Fruit fly (Drosophila melanogaster): ENCODE results near the gene CG43740.

CG43740 gene

DNA sequence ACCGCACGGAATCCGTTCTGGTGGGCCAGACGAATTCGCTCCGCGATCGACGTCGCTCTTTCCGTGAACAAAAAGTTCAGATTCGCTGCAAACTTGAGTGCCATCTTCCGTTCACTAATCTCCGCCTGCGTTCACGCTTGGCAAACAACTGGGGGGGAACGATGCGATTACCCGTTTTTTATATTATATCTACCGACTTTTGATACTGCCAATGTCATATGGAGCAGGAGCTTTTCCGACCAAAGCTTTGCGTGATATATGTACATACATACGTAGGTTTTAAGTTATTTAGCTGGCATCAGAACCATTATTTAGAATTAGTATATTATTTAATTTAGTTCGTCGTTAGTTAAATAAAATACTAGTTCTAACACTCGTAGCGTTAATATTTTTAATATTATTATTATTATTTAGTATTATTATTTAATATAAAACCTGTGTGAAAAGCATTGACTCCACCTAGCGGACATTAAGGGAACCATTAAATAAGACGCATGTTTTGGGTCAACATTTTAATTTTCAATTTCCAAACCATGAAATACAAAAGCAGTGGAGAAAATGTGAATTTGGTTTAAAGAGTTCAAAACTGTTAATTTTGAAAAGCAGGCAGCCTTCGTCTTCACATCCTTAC lies 3.7 kb upstream of the CG43740 start, which contains the start of gene Gip (continued):
- TF ChIP-seq CG31224 (GFP tag; IDR thresholded peaks at IDR 0.05): no peak
- TF ChIP-seq ato (GFP tag; IDR thresholded peaks at IDR 0.05; ENCODE audit: partially characterized antibody): no peak
- no peak for TF ChIP-seq disco-r (GFP tag; optimal IDR thresholded peaks at IDR 0.05)
- TF ChIP-seq Dbx (GFP tag; IDR thresholded peaks at IDR 0.05): peak; percentile 60; the same call in 1 of the 3 replicates
- no peak for TF ChIP-seq ap (GFP tag; IDR thresholded peaks at IDR 0.05)
- TF ChIP-seq Stat92E (GFP tag; optimal IDR thresholded peaks at IDR 0.05): no peak
- TF ChIP-seq HLH54F (GFP tag; optimal IDR thresholded peaks at IDR 0.05): no peak
- no peak for TF ChIP-seq gfzf (GFP tag; optimal IDR thresholded peaks at IDR 0.05)
- no peak for TF ChIP-seq CG9437 (GFP tag; optimal IDR thresholded peaks at IDR 0.05)
- TF ChIP-seq knrl (GFP tag; IDR thresholded peaks at IDR 0.05; ENCODE audit: partially characterized antibody): no peak
- TF ChIP-seq insv (GFP tag; optimal IDR thresholded peaks at IDR 0.05): no peak
- peak; percentile 50 for TF ChIP-seq Adf1 (GFP tag; IDR thresholded peaks at IDR 0.05)
- TF ChIP-seq h (optimal IDR thresholded peaks at IDR 0.05): no peak
- TF ChIP-seq Ssrp (tag; optimal IDR thresholded peaks at IDR 0.05): no peak
- no peak for TF ChIP-seq croc (GFP tag; conservative IDR thresholded peaks at IDR 0.05)
- peak in 1 of 2 experiments; percentile 4 for TF ChIP-seq crp (GFP tag; optimal IDR thresholded peaks at IDR 0.05)
- no peak for TF ChIP-seq CG17912 (GFP tag; optimal IDR thresholded peaks at IDR 0.05)
- TF ChIP-seq inv (GFP tag; IDR thresholded peaks at IDR 0.05; ENCODE audit: partially characterized antibody): no peak
- peak; percentile 2 for TF ChIP-seq pita (GFP tag; optimal IDR thresholded peaks at IDR 0.05)
- no peak for TF ChIP-seq pfk (GFP tag; optimal IDR thresholded peaks at IDR 0.05)
- TF ChIP-seq lab (GFP tag; optimal IDR thresholded peaks at IDR 0.05): peak; percentile 2
- TF ChIP-seq dpn (GFP tag; optimal IDR thresholded peaks at IDR 0.05): no peak
- no peak for TF ChIP-seq vnd (GFP tag; IDR thresholded peaks at IDR 0.05; ENCODE audit: partially characterized antibody)
- TF ChIP-seq CG2889 (GFP tag; IDR thresholded peaks at IDR 0.05): no peak
- no peak for TF ChIP-seq gsb (GFP tag; IDR thresholded peaks at IDR 0.05)
- peak; percentile 30 for TF ChIP-seq CG6765 (GFP tag; optimal IDR thresholded peaks at IDR 0.05)
- no peak for TF ChIP-seq CG1233 (GFP tag; optimal IDR thresholded peaks at IDR 0.05)
- no peak for TF ChIP-seq run (tag; optimal IDR thresholded peaks at IDR 0.05)
- TF ChIP-seq ab (GFP tag; optimal IDR thresholded peaks at IDR 0.05): no peak
- peak; percentile 33 for TF ChIP-seq CrebB (tag; optimal IDR thresholded peaks at IDR 0.05)
- TF ChIP-seq Hr78 (GFP tag; optimal IDR thresholded peaks at IDR 0.05): peak in 1 of 2 experiments; percentile 20
- no peak for TF ChIP-seq CG10366 (GFP tag; IDR thresholded peaks at IDR 0.05)
- TF ChIP-seq Sox102F (GFP tag; optimal IDR thresholded peaks at IDR 0.05): no peak
- TF ChIP-seq CG1603 (tag; optimal IDR thresholded peaks at IDR 0.05): no peak
- no peak for TF ChIP-seq vvl (GFP tag; IDR thresholded peaks at IDR 0.05)
- no peak for TF ChIP-seq ind (GFP tag; optimal IDR thresholded peaks at IDR 0.05)
- TF ChIP-seq dmrt11E (tag; optimal IDR thresholded peaks at IDR 0.05): no peak
- 0 out of 2 replicates have a peak, but pooled peaks have one; percentile 22 for TF ChIP-seq MBD-R2 (GFP tag; IDR thresholded peaks at IDR 0.05)
- TF ChIP-seq Nf-YA (GFP tag; IDR thresholded peaks at IDR 0.05): no peak
- no peak for TF ChIP-seq sima (GFP tag; optimal IDR thresholded peaks at IDR 0.05)
- TF ChIP-seq Lpt (GFP tag; optimal IDR thresholded peaks at IDR 0.05): no peak
- no peak for TF ChIP-seq Dref (GFP tag; IDR thresholded peaks at IDR 0.05)
- no peak for TF ChIP-seq trh (GFP tag; optimal IDR thresholded peaks at IDR 0.05)
- no peak for TF ChIP-seq CG17361 (GFP tag; IDR thresholded peaks at IDR 0.05)
- no peak for TF ChIP-seq CkIIα-i1 (GFP tag; IDR thresholded peaks at IDR 0.05)
- TF ChIP-seq lilli (GFP tag; optimal IDR thresholded peaks at IDR 0.05): peak; percentile 26
- no peak for TF ChIP-seq lola (GFP tag; optimal IDR thresholded peaks at IDR 0.05)
- TF ChIP-seq CG1602 (GFP tag; optimal IDR thresholded peaks at IDR 0.05): no peak
- no peak for TF ChIP-seq CG12219 (GFP tag; optimal IDR thresholded peaks at IDR 0.05)
- TF ChIP-seq az2 (GFP tag; optimal IDR thresholded peaks at IDR 0.05): no peak

All from whole organism, embryonic.